Fruit fly (Drosophila melanogaster): ENCODE data around the gene Amnionless.
A peak's percentile ranks its signal among the peaks of the same experiment; 100 is the strongest.

Amnionless gene

DNA sequence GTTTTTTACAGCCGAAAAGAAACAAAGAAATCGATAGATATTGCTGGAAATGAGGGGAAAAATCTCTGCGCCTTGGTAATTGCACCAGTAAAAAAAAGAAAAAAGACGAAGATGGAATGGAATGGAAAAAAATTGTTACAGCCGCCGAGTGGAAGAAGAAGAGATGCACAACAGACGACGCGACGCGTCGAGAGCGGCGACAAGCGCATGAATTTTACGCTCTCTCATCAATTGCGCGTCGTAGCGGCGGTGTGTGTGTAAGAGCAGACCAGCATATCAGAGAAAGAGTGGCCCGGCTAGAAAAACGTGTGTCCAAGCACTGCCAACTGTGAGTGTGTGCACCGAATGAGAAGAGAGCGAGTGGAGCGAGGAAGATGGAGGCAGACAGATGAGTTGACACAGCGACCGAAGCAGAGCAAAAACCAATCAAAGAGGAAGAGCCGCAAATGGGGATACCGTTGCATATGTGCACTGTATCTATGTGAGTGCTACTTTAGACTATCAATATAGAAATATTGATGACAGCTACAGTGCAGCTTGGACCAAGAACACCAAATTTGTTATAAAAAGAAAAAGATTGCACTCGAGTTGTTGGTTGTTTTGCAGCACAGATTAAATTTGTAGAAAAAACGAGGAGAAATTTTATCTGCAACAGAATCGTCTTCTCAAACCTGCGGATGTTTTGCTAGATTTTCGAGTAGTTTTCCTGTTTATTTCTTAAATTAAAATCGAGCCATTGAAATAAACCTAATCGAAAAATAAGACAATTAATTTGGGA is 39.7 kb downstream of the Amnionless start (continued):
- TF ChIP-seq rib (GFP tag; IDR thresholded peaks at IDR 0.05) (no peak), CG11696 (GFP tag; IDR thresholded peaks at IDR 0.05) (no peak), CG2120 (GFP tag; optimal IDR thresholded peaks at IDR 0.05) (no peak), CG16863 (GFP tag; optimal IDR thresholded peaks at IDR 0.05) (peak; percentile 32), CG31224 (GFP tag; IDR thresholded peaks at IDR 0.05) (no peak), Adf1 (GFP tag; IDR thresholded peaks at IDR 0.05) (peak; percentile 79), gcm (GFP tag; optimal IDR thresholded peaks at IDR 0.05) (peak; percentile 54)

DNA sequence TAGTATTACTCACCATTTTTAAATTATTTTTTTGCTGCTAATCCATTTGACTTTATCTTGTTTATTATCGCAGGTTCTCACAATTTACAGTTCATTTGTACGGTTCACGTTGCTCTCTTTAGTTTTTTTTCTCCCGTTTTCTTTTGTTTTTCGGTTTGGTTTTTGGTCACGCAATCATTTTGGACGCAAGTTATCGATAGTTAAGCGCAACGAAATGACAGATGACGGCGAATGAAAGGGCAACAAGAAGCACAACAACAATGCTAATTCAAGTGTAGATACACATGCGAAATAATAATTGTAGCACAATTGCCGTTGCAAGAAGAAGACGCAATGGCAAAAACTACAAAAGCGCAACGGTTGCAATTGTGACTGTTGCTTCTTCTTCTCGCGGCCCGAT is 40.4 kb downstream of the Amnionless start:
- TF ChIP-seq dysf (GFP tag; IDR thresholded peaks at IDR 0.05) (no peak), Ada2b (GFP tag; IDR thresholded peaks at IDR 0.05) (no peak), ERR (GFP tag; optimal IDR thresholded peaks at IDR 0.05) (no peak), Sry-δ (GFP tag; optimal IDR thresholded peaks at IDR 0.05) (peak; percentile 10), eve (GFP tag; optimal IDR thresholded peaks at IDR 0.05) (peak in 1 of 2 experiments; percentile 21), Deaf1 (tag; optimal IDR thresholded peaks at IDR 0.05) (no peak), CG12299 (tag; optimal IDR thresholded peaks at IDR 0.05) (no peak), Neu2 (GFP tag; optimal IDR thresholded peaks at IDR 0.05; ENCODE audit: borderline replicate concordance) (no peak), CG31224 (GFP tag; IDR thresholded peaks at IDR 0.05) (no peak), dati (GFP tag; IDR thresholded peaks at IDR 0.05) (no peak), BEAF-32 (GFP tag; optimal IDR thresholded peaks at IDR 0.05) (peak; percentile 50), CG13894 (tag; optimal IDR thresholded peaks at IDR 0.05) (no peak), CG12659 (GFP tag; optimal IDR thresholded peaks at IDR 0.05) (peak; percentile 8), CG3995 (GFP tag; optimal IDR thresholded peaks at IDR 0.05) (peak; percentile 92), CG7556 (GFP tag; optimal IDR thresholded peaks at IDR 0.05) (no peak), CG17328 (GFP tag; IDR thresholded peaks at IDR 0.05) (no peak), sens-2 (GFP tag; IDR thresholded peaks at IDR 0.05) (no peak), knrl (GFP tag; IDR thresholded peaks at IDR 0.05; ENCODE audit: partially characterized antibody) (0 out of 3 replicates have a peak, but pooled peaks have one; percentile 6), Pdp1 (GFP tag; optimal IDR thresholded peaks at IDR 0.05) (peak in 1 of 2 experiments; percentile 85), kni (GFP tag; optimal IDR thresholded peaks at IDR 0.05) (no peak), CG11093 (GFP tag; IDR thresholded peaks at IDR 0.05) (no peak), Kr (GFP tag; optimal IDR thresholded peaks at IDR 0.05) (no peak), CG9215 (GFP tag; IDR thresholded peaks at IDR 0.05) (no peak), usp (GFP tag; optimal IDR thresholded peaks at IDR 0.05) (no peak), CG2120 (GFP tag; optimal IDR thresholded peaks at IDR 0.05) (no peak), chinmo (GFP tag; IDR thresholded peaks at IDR 0.05; ENCODE audit: partially characterized antibody) (no peak), CG14860 (GFP tag; IDR thresholded peaks at IDR 0.05; ENCODE audit: partially characterized antibody) (no peak), CG13775 (GFP tag; optimal IDR thresholded peaks at IDR 0.05) (no peak), sim (GFP tag; IDR thresholded peaks at IDR 0.05) (no peak), CG9437 (GFP tag; optimal IDR thresholded peaks at IDR 0.05) (peak; percentile 28), Blimp-1 (GFP tag; optimal IDR thresholded peaks at IDR 0.05) (no peak), Dref (GFP tag; IDR thresholded peaks at IDR 0.05) (peak; percentile 37), cwo (GFP tag; optimal IDR thresholded peaks at IDR 0.05) (no peak), croc (GFP tag; conservative IDR thresholded peaks at IDR 0.05) (no peak), CG17359 (tag; optimal IDR thresholded peaks at IDR 0.05) (no peak)
